Worm (Caenorhabditis elegans) whole organism, early embryonic: ENCODE data around the gene aaim-1.

Source experiments
- B0310.2 ChIP-seq: sonication (generic microtip); optimal IDR thresholded peaks from 2 replicates; lab custom pipeline; 2016; ENCODE audit warnings: mild to moderate bottlenecking, missing genetic modification characterization, missing compliant biosample characterization
- F13C5.2 ChIP-seq: sonication (generic microtip); optimal IDR thresholded peaks from 2 replicates; lab custom pipeline; 2017; ENCODE audit warnings: mild to moderate bottlenecking, missing genetic modification characterization, inconsistent platforms, missing compliant biosample characterization
- aly-1 ChIP-seq: sonication (generic microtip); optimal IDR thresholded peaks from 2 replicates; lab custom pipeline; 2016; ENCODE audit warnings: missing genetic modification characterization, missing compliant biosample characterization
- ama-1 ChIP-seq: fragments of 150-350 bp; optimal IDR thresholded peaks from 2 replicates; lab custom pipeline; 2014
- ceh-13 ChIP-seq: fragments of 200-800 bp; sonication (Bioruptor generic); optimal IDR thresholded peaks from 2 replicates; lab custom pipeline; 2018; ENCODE audit warnings: mild to moderate bottlenecking, missing genetic modification characterization, missing compliant biosample characterization
- ceh-36 ChIP-seq: sonication (generic microtip); optimal IDR thresholded peaks from 2 replicates; lab custom pipeline; 2016; ENCODE audit warnings: missing genetic modification characterization, inconsistent platforms, missing compliant biosample characterization
- ets-7 ChIP-seq: sonication (generic microtip); optimal IDR thresholded peaks from 2 replicates; lab custom pipeline; 2016; ENCODE audit warnings: missing genotype, missing genetic modification characterization, missing compliant biosample characterization
- flt-1 ChIP-seq: fragments of 200-800 bp; sonication (Bioruptor generic); IDR thresholded peaks from 2 replicates; pipeline ENCODE4 v1.3.6; 2022; ENCODE audit warnings: missing genetic modification characterization, missing compliant biosample characterization
- hmbx-1 ChIP-seq: sonication (generic microtip); optimal IDR thresholded peaks from 2 replicates; lab custom pipeline; 2016; ENCODE audit warnings: mild to moderate bottlenecking, missing genetic modification characterization, missing compliant biosample characterization
- hmg-4 ChIP-seq: fragments of 200-800 bp; sonication (Bioruptor generic); optimal IDR thresholded peaks from 2 replicates; lab custom pipeline; 2018; ENCODE audit warnings: mild to moderate bottlenecking, missing genetic modification characterization, missing compliant biosample characterization
- hnd-1 ChIP-seq: sonication (generic microtip); optimal IDR thresholded peaks from 2 replicates; lab custom pipeline; 2016; ENCODE audit warnings: missing genetic modification characterization, missing compliant biosample characterization
- pes-1 ChIP-seq: fragments of 200-800 bp; sonication (Bioruptor generic); IDR thresholded peaks from 2 replicates; pipeline ENCODE4 v1.3.6; 2022; ENCODE audit warnings: missing genetic modification reagents, missing genetic modification characterization, missing compliant biosample characterization
- scrt-1 ChIP-seq: fragments of 200-800 bp; sonication (Bioruptor generic); IDR thresholded peaks from 2 replicates; pipeline ENCODE4 v1.3.6; 2022; ENCODE audit warnings: missing genetic modification characterization, missing compliant biosample characterization
- sea-1 ChIP-seq: fragments of 200-800 bp; sonication (Bioruptor generic); conservative IDR thresholded peaks from 2 replicates; pipeline ENCODE4 v1.3.6; 2022; ENCODE audit warnings: missing genetic modification characterization, missing compliant biosample characterization
- tbx-11 ChIP-seq: fragments of 200-800 bp; sonication (Bioruptor generic); IDR thresholded peaks from 2 replicates; pipeline ENCODE4 v1.3.6; 2022; ENCODE audit warnings: missing genetic modification characterization, missing compliant biosample characterization
- tbx-37 ChIP-seq: fragments of 200-800 bp; sonication (Bioruptor generic); conservative IDR thresholded peaks from 2 replicates; pipeline ENCODE4 v1.3.6; 2022; ENCODE audit warnings: missing genetic modification reagents, missing genetic modification characterization, missing compliant biosample characterization
- tra-4 ChIP-seq: sonication (generic microtip); optimal IDR thresholded peaks from 2 replicates; lab custom pipeline; 2017; ENCODE audit warnings: missing genetic modification characterization, missing compliant biosample characterization

aaim-1 gene

DNA sequence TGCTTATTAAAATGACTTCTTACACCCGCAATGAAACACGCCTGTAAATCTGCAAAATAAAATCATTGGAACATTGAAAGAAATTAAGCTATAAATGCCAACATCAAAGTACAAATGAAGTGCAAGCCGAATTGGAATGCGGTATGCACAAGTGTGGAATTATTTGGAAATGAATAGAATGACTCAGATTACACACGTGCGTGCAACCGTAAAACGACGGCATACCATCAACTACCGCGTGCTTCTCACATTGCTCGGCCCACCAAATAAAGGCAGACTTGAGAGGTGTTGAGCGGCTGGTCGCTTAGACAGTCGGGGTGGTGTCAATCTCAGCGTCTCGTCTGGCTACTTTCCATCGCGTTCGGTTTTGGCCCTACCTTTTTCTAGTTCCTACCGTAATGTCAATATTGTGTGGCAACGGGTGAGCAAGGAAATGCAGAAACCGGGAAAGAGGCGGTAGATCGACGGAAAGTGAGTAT lies at the start of gene aaim-1:
Gene aaim-1, minus strand, starts transcription at position 51 of the 479 bp plus-strand sequence.
- no peak for TF ChIP-seq pes-1
- no peak for TF ChIP-seq hnd-1 (tag; lab: Kevin White, UChicago)
- no peak for TF ChIP-seq tbx-11
- TF ChIP-seq ama-1 (lab: Kevin White, UChicago) = no peak
- no peak for TF ChIP-seq B0310.2
- no peak for TF ChIP-seq hmg-4
- TF ChIP-seq scrt-1 (GFP tag; lab: Robert Waterston, UW) = no peak
- TF ChIP-seq tbx-37 = no peak
- TF ChIP-seq F13C5.2 (tag; lab: Kevin White, UChicago) = no peak
- TF ChIP-seq ceh-13 (GFP tag; lab: Kevin White, UChicago) = no peak
- TF ChIP-seq tra-4 (tag; lab: Kevin White, UChicago) = no peak
- TF ChIP-seq aly-1 (tag; lab: Kevin White, UChicago) = no peak
- no peak for TF ChIP-seq sea-1 (GFP tag; lab: Robert Waterston, UW)
- no peak for TF ChIP-seq hmbx-1
- TF ChIP-seq ceh-36 (tag; lab: Kevin White, UChicago) = no peak
- no peak for TF ChIP-seq ets-7 (tag; lab: Kevin White, UChicago)
- no peak for TF ChIP-seq flt-1 (GFP tag; lab: Robert Waterston, UW)

DNA sequence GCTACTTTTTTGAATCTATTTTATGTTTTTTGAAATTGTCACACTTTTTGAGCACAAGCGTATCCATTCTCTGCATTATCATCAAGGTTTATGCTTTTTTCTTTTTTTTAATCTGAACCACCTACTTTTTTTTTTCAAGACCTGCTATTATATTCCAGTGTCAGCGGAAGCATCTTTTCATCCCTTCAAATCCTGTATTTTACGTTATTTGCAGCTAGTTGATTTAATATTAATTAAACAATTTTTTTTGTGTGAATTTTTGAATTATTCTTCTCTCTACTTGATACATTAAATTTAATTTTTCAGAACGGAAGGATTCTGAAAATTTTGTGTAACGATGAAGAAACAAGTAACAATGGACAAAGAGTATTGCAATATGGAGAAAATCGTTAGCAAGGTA lies 47.5 kb upstream of the aaim-1 start, which contains the start of gene C25B8.8:
Gene C25B8.8, plus strand, starts transcription at position 301 of the 400 bp plus-strand sequence.
- no peak for TF ChIP-seq tbx-11
- no peak for TF ChIP-seq sea-1 (GFP tag; lab: Robert Waterston, UW)

DNA sequence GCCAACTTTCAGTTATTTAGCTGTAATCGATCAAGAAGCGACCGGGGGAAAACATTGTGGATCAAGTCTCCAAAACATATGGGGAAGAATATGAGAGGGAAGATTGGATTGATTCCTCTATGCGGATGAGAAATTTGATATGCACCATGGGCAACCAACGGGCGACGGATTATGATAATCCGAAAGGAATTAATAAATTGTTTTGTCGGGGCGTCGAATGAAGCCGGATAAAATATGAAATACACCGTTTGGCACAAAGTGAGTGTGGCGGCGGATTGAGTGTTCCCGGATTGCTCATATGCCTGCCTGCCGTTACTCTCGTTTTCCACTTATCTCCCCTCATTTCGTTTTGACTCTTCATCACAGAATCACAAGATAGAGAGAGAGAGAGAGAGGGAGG lies 47.0 kb upstream of the aaim-1 start:
- no peak for TF ChIP-seq F13C5.2 (tag; lab: Kevin White, UChicago)
- TF ChIP-seq hnd-1 (tag; lab: Kevin White, UChicago) = no peak
- TF ChIP-seq B0310.2 = no peak
- TF ChIP-seq pes-1 = no peak
- no peak for TF ChIP-seq sea-1 (GFP tag; lab: Robert Waterston, UW)

DNA sequence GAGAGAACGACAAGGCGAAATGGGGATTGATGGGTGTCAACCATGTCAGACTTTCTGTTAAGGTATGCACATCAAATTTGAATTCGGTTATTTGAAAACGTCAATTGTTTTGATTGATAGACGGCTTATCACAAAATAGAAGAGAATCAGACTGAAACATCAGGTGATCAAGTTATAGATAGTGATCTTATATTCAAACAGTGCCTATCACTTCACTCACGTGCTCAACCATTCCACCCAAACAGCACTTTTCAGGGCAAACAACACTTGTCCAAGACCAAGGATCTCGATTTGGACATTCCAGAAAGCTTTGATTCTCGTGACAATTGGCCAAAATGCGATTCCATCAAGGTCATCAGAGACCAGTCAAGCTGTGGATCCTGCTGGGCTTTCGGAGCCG lies 45.4 kb upstream of the aaim-1 start:
- TF ChIP-seq hnd-1 (tag; lab: Kevin White, UChicago) = no peak
- no peak for TF ChIP-seq tra-4 (tag; lab: Kevin White, UChicago)

DNA sequence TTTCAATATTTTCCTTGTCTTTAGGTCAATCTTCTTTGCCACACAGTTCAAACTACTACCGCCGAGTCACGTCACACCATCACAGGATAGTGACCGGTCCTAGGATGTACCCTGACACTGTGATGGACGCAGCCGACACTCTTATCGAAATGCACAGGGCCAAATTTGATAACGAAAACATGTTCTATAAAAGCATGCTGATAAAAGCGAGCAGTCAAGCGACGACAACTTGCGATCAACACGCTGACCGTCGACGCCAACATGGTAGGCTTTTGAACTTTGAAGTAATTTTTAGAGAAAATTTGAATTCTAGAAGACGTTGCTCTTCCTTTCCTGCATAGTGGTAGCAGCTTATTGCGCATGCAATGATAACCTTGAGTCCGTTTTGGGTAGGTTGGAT lies 44.8 kb upstream of the aaim-1 start, which contains the start of gene cpr-6:
Gene cpr-6, plus strand, starts transcription at position 217 of the 400 bp plus-strand sequence.
- TF ChIP-seq ets-7 (tag; lab: Kevin White, UChicago) (no peak), hnd-1 (tag; lab: Kevin White, UChicago) (no peak), B0310.2 (no peak), aly-1 (tag; lab: Kevin White, UChicago) (no peak), ceh-13 (GFP tag; lab: Kevin White, UChicago) (no peak), F13C5.2 (tag; lab: Kevin White, UChicago) (no peak), tbx-37 (no peak), scrt-1 (GFP tag; lab: Robert Waterston, UW) (no peak), pes-1 (no peak), hmbx-1 (no peak), flt-1 (GFP tag; lab: Robert Waterston, UW) (no peak), hmg-4 (no peak), ama-1 (lab: Kevin White, UChicago) (no peak), tbx-11 (no peak)

DNA sequence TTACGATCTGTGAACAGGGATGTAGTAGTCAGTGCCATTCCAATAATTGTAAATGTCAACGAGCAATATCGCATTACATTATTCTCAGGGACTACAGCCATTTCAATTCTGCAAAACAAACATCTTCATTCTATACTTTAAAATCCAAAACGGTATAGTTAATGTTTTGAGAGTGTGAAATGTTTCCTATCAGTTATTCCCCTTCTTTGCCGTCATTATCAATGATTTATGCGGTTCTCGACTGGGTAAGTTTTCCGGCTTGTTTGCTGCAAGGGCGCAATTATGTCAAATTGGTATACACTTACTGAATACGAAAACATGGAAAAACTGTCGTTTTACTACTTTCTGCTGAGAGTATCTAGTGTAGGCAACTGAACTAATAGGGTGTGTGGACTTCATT lies 40.9 kb upstream of the aaim-1 start, which contains the start of gene F23G4.1:
Gene F23G4.1, minus strand, starts transcription at position 101 of the 400 bp plus-strand sequence.
- no peak for TF ChIP-seq aly-1 (tag; lab: Kevin White, UChicago)
- TF ChIP-seq flt-1 (GFP tag; lab: Robert Waterston, UW) = no peak

DNA sequence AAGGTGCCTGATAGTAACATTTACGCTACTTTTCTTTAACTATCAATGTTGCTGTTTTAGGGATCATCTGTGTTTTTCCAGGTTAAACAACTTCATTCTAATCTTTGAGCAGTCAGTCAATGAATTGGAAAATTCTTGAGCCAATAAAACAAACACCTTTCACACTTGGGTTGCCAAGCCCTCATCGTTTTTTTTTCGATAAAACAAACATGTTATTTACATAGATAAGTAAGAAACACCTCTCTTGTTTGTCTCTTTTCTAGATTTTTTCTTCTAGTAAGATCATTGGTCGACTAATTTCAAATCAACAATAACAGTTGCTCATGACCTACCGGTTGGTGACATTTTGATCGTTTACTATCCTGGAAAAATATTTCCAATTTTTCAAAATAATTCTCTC lies 39.7 kb upstream of the aaim-1 start:
- TF ChIP-seq hmg-4 = no peak
- no peak for TF ChIP-seq scrt-1 (GFP tag; lab: Robert Waterston, UW)
- no peak for TF ChIP-seq tra-4 (tag; lab: Kevin White, UChicago)
- no peak for TF ChIP-seq ceh-13 (GFP tag; lab: Kevin White, UChicago)
- TF ChIP-seq ceh-36 (tag; lab: Kevin White, UChicago) = no peak
- no peak for TF ChIP-seq hmbx-1
- TF ChIP-seq F13C5.2 (tag; lab: Kevin White, UChicago) = no peak
- no peak for TF ChIP-seq pes-1
- no peak for TF ChIP-seq sea-1 (GFP tag; lab: Robert Waterston, UW)
- TF ChIP-seq B0310.2 = no peak
- TF ChIP-seq flt-1 (GFP tag; lab: Robert Waterston, UW) = no peak
- no peak for TF ChIP-seq tbx-37
- no peak for TF ChIP-seq tbx-11
- no peak for TF ChIP-seq aly-1 (tag; lab: Kevin White, UChicago)
- TF ChIP-seq ets-7 (tag; lab: Kevin White, UChicago) = no peak

DNA sequence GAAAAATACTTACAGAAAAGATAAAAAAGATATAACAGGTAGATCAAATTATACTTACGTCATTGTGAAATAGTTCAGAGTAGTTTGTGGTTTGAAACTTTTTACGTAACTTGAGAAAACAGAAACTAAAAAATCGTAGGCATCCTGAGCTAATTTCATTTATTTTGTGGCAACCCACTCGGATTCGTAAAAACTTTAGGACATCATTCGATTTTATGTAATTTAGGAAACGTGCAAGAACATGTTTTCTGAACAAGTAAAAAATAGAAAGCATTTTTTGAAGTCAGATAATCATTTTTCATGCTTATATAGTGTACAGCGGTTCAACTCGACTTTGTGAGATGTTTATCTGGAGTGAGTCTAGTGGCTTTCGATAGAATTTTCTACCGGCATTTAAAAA lies 36.5 kb upstream of the aaim-1 start, which contains the start of gene hic-1:
Gene hic-1, minus strand, starts transcription at position 101 of the 400 bp plus-strand sequence.
- no peak for TF ChIP-seq hnd-1 (tag; lab: Kevin White, UChicago)
- TF ChIP-seq tra-4 (tag; lab: Kevin White, UChicago) = no peak
- no peak for TF ChIP-seq tbx-11
- TF ChIP-seq B0310.2 = no peak

- TF ChIP-seq ama-1 (lab: Kevin White, UChicago) (no peak), ceh-13 (GFP tag; lab: Kevin White, UChicago) (no peak), hnd-1 (tag; lab: Kevin White, UChicago) (no peak), pes-1 (no peak)
Observed at ce11 chrX:6597089-6597488, 34.9 kb upstream of the aaim-1 start, which contains the start of gene ttr-6. Gene ttr-6 (minus strand): TSS chrX:6597121.
